Worm (Caenorhabditis elegans): ENCODE data around the gene F35B3.4.

DNA sequence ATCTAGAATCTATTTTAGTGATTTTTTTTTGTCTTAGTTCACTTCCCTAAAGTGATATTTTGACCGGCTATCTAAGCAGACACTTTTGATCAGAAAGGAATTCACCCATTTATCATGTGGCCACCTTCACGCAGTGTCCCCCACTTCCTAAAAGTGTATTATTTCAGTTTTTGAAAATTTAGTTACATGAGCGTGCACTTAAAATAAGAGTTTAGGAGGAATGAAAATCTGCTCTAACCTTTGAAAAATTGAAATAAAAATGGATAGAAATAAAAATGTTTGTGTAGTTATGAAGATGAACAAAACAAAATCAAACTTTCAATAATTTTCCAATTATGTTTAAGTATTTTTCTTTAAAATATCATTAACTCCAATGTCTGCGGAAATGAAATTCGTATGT is 39.0 kb upstream of the F35B3.4 start:
- TF ChIP-seq ama-1 (optimal IDR thresholded peaks at IDR 0.05) (no peak), elt-2 (tag; optimal IDR thresholded peaks at IDR 0.05) (no peak), unc-62 (GFP tag; optimal IDR thresholded peaks at IDR 0.05) (no peak), ceh-8 (GFP tag; optimal IDR thresholded peaks at IDR 0.05) (no peak), vab-15 (tag; optimal IDR thresholded peaks at IDR 0.05) (no peak), jun-1 (tag; optimal IDR thresholded peaks at IDR 0.05) (no peak), nhr-76 (tag; optimal IDR thresholded peaks at IDR 0.05) (no peak), mep-1 (tag; optimal IDR thresholded peaks at IDR 0.05) (no peak), egl-27 (tag; optimal IDR thresholded peaks at IDR 0.05) (no peak), fos-1 (tag; optimal IDR thresholded peaks at IDR 0.05) (no peak), snpc-4 (tag; optimal IDR thresholded peaks at IDR 0.05) (no peak), tbx-2 (tag; optimal IDR thresholded peaks at IDR 0.05) (no peak), mab-9 (GFP tag; IDR thresholded peaks at IDR 0.05) (no peak)
